Fruit fly (Drosophila melanogaster): ENCODE measurements around the gene CG34251.

CG34251 gene

DNA sequence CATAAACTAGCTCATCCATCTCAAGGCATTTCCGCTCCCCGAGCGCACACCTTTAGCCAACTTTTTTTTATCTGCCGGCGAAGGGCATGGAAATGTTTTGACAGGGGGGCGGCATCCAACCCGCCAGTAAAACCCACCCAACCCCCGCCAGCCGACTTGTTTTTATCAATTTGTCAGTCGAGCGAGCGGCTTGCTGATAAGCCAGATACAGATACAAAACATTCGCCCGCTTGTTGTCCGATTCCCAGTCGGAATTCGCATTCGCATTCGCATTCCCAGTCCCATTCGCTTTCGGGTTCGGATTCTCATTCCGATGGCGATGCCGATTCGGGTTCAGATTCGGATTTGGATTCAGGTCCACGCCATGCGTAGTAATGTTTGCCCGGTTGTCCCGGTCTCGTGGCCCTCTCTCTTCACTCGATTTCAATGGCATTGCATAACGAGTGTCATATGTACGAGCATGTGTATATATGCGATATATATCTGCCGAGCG is 6.3 kb upstream of the CG34251 start (continued):
- no peak for TF ChIP-seq pdm3 (GFP tag; optimal IDR thresholded peaks at IDR 0.05)
- peak; percentile 60 for TF ChIP-seq Blimp-1 (GFP tag; optimal IDR thresholded peaks at IDR 0.05)

DNA sequence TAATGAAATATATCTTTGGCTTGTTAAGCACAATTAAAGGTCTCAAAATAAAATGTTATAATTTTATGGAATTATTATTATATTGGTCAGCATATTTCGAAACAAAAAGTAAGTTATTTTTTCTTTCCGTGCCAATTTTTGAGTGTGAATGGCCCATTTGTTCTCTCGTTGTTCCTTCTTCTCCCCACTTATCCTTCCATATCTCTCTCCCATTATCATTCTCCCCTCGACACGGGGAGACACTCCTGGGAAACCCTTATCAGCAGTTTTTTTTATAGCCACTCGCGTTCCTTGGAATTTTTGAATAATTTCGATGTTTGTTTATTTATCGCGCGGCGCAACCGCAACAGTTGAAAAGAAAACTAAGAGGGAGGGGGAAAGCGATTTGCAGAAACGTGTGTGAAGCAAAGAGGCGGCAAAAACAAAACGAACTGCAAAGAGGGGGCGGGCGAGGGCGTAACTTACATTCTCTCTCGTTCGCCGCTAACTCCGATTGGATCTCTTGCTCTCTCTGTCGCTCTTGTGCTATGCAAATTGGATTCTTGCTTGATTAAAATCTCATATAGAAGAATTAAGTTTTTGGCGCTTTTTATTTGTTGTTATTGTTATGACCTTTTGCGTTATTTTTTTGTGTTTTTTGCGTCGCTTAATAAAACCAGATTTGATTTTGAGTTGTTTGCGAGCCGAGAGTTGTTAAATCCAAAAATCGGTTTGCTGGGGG is 3.6 kb upstream of the CG34251 start:
- TF ChIP-seq topi (GFP tag; optimal IDR thresholded peaks at IDR 0.05) (peak; percentile 8), achi (GFP tag; optimal IDR thresholded peaks at IDR 0.05) (no peak), net (GFP tag; optimal IDR thresholded peaks at IDR 0.05) (no peak), CG6276 (GFP tag; optimal IDR thresholded peaks at IDR 0.05) (no peak), ss (GFP tag; optimal IDR thresholded peaks at IDR 0.05) (no peak), Ets96B (tag; optimal IDR thresholded peaks at IDR 0.05) (no peak), CG6854 (GFP tag; optimal IDR thresholded peaks at IDR 0.05) (no peak), CG8632 (GFP tag; optimal IDR thresholded peaks at IDR 0.05) (no peak), CG3032 (tag; optimal IDR thresholded peaks at IDR 0.05) (no peak), cyc (GFP tag; optimal IDR thresholded peaks at IDR 0.05) (no peak), CG11762 (GFP tag; optimal IDR thresholded peaks at IDR 0.05; ENCODE audit: insufficient read depth) (no peak), CG7368 (GFP tag; optimal IDR thresholded peaks at IDR 0.05) (no peak), Hr4 (GFP tag; optimal IDR thresholded peaks at IDR 0.05) (no peak), Smox (GFP tag; optimal IDR thresholded peaks at IDR 0.05) (no peak), fd59A (GFP tag; optimal IDR thresholded peaks at IDR 0.05) (no peak), Eip75B (GFP tag; optimal IDR thresholded peaks at IDR 0.05) (no peak), vri (GFP tag; optimal IDR thresholded peaks at IDR 0.05) (peak; percentile 7), Sox14 (GFP tag; optimal IDR thresholded peaks at IDR 0.05) (no peak), pdm3 (GFP tag; optimal IDR thresholded peaks at IDR 0.05) (no peak), CG8319 (GFP tag; optimal IDR thresholded peaks at IDR 0.05) (no peak), svp (GFP tag) (peak; percentile 66), CG3919 (GFP tag; optimal IDR thresholded peaks at IDR 0.05) (no peak), Ets21C (GFP tag; optimal IDR thresholded peaks at IDR 0.05) (no peak), Eip78C (GFP tag) (peak; percentile 77), fkh (GFP tag; optimal IDR thresholded peaks at IDR 0.05) (peak; percentile 16), acj6 (GFP tag; optimal IDR thresholded peaks at IDR 0.05) (no peak), CG16779 (tag; optimal IDR thresholded peaks at IDR 0.05) (no peak), CG11902 (GFP tag; optimal IDR thresholded peaks at IDR 0.05) (no peak), CG11294 (GFP tag; IDR thresholded peaks at IDR 0.05) (no peak), Hr39 (GFP tag; optimal IDR thresholded peaks at IDR 0.05) (no peak), CG15336 (GFP tag; IDR thresholded peaks at IDR 0.05) (no peak), esn (GFP tag; optimal IDR thresholded peaks at IDR 0.05) (no peak), Sox102F (GFP tag; optimal IDR thresholded peaks at IDR 0.05) (peak; percentile 11), CG8119 (GFP tag; IDR thresholded peaks at IDR 0.05) (no peak), Gug (GFP tag; IDR thresholded peaks at IDR 0.05) (no peak), CG6163 (GFP tag; IDR thresholded peaks at IDR 0.05) (no peak), Met (GFP tag; optimal IDR thresholded peaks at IDR 0.05) (no peak), Lpt (GFP tag; optimal IDR thresholded peaks at IDR 0.05) (no peak), spab (GFP tag; optimal IDR thresholded peaks at IDR 0.05) (no peak), salr (GFP tag; optimal IDR thresholded peaks at IDR 0.05) (no peak), fd85E (GFP tag; optimal IDR thresholded peaks at IDR 0.05) (no peak), Blimp-1 (GFP tag; optimal IDR thresholded peaks at IDR 0.05) (no peak), Hr38 (GFP tag; optimal IDR thresholded peaks at IDR 0.05) (no peak), eg (GFP tag; IDR thresholded peaks at IDR 0.05) (no peak)
